Worm (Caenorhabditis elegans): ENCODE measurements around the gene C15H11.10.

C15H11.10 gene

ce11 chrV:14419855-14420254 is 27.9 kb downstream of the C15H11.10 start:
- TF ChIP-seq him-1 (tag; optimal IDR thresholded peaks at IDR 0.05) = no peak
- TF ChIP-seq dao-5 (tag; optimal IDR thresholded peaks at IDR 0.05) = no peak
- no peak for TF ChIP-seq W03F9.2 (tag; optimal IDR thresholded peaks at IDR 0.05)

ce11 chrV:14421325-14421724 is 29.4 kb downstream of the C15H11.10 start, which contains the start of gene dhs-22:
Gene dhs-22 (minus strand): TSS chrV:14421440.
- TF ChIP-seq him-1 (tag; optimal IDR thresholded peaks at IDR 0.05) = no peak
- TF ChIP-seq dao-5 (tag; optimal IDR thresholded peaks at IDR 0.05) = no peak
- TF ChIP-seq W03F9.2 (tag; optimal IDR thresholded peaks at IDR 0.05) = no peak

DNA sequence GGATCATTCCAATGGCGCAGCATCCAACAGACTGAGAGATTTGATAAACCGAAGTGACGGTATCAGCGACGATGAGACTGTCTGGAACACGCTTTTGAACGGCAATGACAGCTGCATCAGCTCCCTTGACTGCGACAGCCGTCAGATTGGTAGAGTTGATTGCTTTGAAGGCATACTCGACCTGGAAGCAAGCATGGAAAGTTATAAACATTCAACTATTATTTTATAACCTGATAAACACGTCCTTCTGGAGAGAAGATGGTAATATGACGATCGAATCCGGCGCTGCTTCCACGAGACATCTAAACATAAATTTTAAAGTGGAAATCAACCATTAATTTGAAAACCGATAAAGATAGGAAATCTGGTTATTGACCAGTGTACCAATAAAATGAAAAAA is 30.4 kb downstream of the C15H11.10 start, which contains the start of gene pas-1:
pas-1 (minus strand) TSS at position 302 of the 400 bp plus-strand sequence.
- TF ChIP-seq W03F9.2 (tag; optimal IDR thresholded peaks at IDR 0.05) (no peak), dao-5 (tag; optimal IDR thresholded peaks at IDR 0.05) (no peak), him-1 (tag; optimal IDR thresholded peaks at IDR 0.05) (no peak)

DNA sequence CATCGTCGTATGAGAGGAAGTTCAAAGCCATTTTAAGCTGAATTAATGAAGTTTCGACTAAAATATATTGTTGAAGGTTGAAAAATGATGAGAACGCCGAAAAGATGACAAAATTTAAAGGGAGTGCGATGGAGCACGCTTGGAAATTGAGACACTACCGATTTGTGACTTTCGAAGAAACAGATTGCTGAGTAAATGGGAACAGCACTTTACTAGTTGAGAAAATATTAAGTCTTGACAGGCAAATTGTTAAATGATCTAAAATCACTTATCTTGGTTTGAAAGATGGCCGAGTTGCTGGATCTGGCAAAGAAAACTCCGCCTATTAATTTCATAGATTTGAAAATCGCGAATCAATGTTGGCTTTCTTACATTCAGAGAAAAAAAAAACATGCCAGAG is 31.3 kb downstream of the C15H11.10 start, which contains the start of gene rpoa-12:
rpoa-12 (minus strand) TSS at position 37 of the 400 bp plus-strand sequence.
- TF ChIP-seq him-1 (tag; optimal IDR thresholded peaks at IDR 0.05) (no peak), W03F9.2 (tag; optimal IDR thresholded peaks at IDR 0.05) (no peak), dao-5 (tag; optimal IDR thresholded peaks at IDR 0.05) (no peak)

- TF ChIP-seq W03F9.2 (tag; optimal IDR thresholded peaks at IDR 0.05) (no peak), him-1 (tag; optimal IDR thresholded peaks at IDR 0.05) (no peak)
Observed at ce11 chrV:14424958-14425492, 33.1 kb downstream of the C15H11.10 start, which contains the start of gene rrsr-1. Gene rrsr-1 (minus strand): TSS chrV:14425008.

DNA sequence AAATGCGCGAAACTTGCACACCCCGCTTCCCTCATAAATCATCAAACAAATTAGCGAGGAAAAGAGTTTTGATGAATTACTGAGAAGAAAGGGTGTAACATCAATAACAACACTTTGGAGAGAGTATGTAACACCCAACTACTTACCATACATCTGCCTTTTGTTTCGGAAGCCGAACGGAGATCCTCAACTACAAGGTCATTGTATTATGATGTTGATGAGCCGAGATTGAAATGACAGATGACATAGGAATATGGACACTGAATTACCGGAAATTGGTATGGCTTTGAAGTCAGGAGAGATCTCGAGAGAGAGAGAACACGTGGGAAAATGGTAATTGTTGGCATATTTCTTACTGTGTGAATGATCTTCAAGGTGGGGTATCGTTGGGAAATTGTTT is 34.1 kb downstream of the C15H11.10 start:
- TF ChIP-seq dao-5 (tag; optimal IDR thresholded peaks at IDR 0.05) (no peak), him-1 (tag; optimal IDR thresholded peaks at IDR 0.05) (no peak), W03F9.2 (tag; optimal IDR thresholded peaks at IDR 0.05) (no peak)

DNA sequence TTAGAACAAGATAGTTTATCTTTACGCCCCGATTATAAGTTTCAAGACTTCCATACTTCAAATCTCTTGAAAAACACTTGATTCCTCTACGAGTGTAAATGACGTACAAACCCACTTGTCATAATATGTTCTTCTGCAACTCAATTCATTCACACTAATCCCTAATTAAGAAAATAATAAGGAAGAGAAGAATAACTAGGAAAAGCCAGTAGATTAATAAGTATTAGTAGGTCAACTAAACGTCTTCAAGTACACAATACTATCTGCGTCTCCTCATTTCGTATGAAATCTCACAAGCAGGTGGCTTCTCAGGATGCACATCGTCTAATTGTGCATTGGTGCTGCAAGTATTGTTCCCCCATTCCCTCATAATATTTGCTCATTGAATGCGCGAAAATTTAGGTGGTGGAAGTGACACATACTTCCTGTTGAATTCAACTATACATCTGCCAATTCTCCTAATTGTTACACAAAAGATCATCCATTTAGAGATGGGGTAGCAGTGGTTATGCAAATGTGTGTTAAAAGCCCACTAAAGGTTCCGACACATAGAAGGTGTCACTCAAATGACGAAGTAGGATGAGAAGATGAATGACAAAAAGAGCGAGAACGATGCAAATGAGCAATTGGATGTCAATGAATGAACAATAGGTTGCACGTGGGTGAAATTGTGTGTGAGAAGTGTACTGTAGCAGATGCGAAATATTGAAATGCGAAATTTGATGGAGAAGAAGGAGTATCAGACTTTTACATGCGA is 35.3 kb downstream of the C15H11.10 start:
- TF ChIP-seq W03F9.2 (tag; optimal IDR thresholded peaks at IDR 0.05) (no peak), dao-5 (tag; optimal IDR thresholded peaks at IDR 0.05) (no peak), him-1 (tag; optimal IDR thresholded peaks at IDR 0.05) (no peak)

DNA sequence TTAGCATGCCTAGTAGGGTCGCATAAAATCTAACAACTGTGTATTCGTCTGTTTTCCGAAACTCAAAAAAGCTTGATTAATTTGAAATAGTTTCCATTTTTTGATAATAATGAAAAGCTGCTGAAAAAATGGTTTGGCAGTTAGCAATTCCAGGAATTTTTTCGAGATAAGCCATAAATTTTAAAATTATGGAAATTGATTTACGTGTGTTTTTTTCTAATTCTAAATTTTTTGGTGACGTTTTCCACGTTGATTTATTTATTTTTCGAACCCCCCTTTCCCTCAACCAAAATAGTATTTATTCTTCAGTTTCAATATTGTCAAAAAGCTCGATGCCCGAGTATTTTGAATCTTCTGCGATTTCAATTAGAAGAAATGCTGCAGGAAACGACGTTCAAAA is 36.9 kb downstream of the C15H11.10 start, which contains the start of gene F23B12.1:
F23B12.1 (plus strand) TSS at position 301 of the 400 bp plus-strand sequence.
- no peak for TF ChIP-seq dao-5 (tag; optimal IDR thresholded peaks at IDR 0.05)
- TF ChIP-seq W03F9.2 (tag; optimal IDR thresholded peaks at IDR 0.05) = no peak
- TF ChIP-seq him-1 (tag; optimal IDR thresholded peaks at IDR 0.05) = no peak

DNA sequence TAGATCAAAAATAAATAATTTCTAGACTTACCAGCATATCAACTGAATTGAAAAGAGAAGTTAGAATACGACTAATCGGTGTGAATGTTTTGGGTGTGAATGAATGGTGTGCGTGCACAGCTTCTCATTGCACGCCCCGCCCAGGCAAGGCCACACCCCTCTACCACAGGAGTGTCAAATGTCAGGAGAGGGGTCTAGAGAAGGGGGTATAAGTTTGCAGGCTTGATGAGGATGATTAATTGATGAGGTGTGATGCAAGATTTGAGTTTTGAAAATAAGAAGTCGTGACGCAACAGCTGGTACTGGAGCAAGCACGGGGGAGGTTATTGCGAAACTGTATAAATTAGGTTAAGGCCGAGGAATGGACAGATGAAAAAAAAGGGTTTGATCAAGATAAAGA is 40.3 kb downstream of the C15H11.10 start, which contains the start of gene egl-1:
egl-1 (minus strand) TSS at position 101 of the 400 bp plus-strand sequence.
- TF ChIP-seq him-1 (tag; optimal IDR thresholded peaks at IDR 0.05) (no peak), W03F9.2 (tag; optimal IDR thresholded peaks at IDR 0.05) (no peak), dao-5 (tag; optimal IDR thresholded peaks at IDR 0.05) (no peak)

DNA sequence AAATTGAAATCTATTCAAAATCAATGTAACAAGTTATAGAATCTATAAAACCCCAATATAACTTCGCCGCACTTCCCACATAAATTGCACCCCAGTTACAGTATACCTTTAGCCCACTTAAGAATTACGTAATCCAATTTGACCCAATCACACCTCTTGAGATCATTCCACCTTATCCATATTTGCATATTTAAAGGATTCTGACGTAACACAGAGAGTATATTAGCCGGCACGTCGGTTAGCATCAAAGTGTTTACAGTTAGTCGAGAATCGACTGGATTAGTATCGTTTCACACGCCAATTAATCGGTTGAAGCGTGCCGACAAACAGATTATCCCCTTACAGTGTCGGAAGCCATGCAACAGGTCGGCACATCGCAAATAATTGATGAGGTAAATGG is 41.7 kb downstream of the C15H11.10 start:
- no peak for TF ChIP-seq dao-5 (tag; optimal IDR thresholded peaks at IDR 0.05)
- no peak for TF ChIP-seq him-1 (tag; optimal IDR thresholded peaks at IDR 0.05)
- no peak for TF ChIP-seq W03F9.2 (tag; optimal IDR thresholded peaks at IDR 0.05)

DNA sequence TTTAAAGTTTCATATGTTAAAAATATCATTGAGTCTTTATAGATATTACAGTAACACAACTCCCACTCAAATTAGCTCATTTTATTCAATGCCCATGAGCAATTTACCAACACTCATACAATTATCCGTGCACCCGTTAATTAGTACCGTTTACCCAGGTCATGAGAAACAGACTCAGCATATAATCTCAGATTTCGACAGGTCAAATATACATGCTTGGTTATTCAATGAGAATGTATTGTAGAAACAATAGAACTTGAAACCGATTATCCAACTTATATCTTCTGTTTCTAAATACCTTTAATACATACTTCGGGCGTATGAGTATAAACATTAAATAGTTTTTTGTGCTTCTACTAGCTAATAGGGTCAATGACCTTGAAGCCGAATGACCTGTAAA is 44.3 kb downstream of the C15H11.10 start:
- TF ChIP-seq him-1 (tag; optimal IDR thresholded peaks at IDR 0.05) (no peak), W03F9.2 (tag; optimal IDR thresholded peaks at IDR 0.05) (no peak), dao-5 (tag; optimal IDR thresholded peaks at IDR 0.05) (no peak)

DNA sequence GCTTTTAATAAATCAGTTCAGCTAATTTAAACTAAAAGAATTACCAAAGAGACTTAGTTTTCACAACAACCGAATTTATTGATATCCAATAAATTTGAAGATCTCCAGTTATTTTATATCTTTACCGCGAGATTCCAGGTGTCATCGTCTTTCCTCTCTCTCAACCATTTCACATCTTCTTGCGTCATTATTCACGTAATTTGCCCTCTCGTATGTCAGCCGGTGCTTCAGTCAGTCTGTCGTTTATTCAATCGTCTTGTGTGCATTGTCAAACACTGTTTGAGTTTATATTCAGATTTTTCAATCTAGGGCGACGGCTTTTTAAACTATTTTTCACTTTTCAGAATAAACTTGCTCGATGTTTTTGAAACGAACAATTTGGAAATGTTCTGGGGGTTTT is 45.4 kb downstream of the C15H11.10 start:
- TF ChIP-seq dao-5 (tag; optimal IDR thresholded peaks at IDR 0.05) (no peak), W03F9.2 (tag; optimal IDR thresholded peaks at IDR 0.05) (no peak), him-1 (tag; optimal IDR thresholded peaks at IDR 0.05) (no peak)

- no peak for TF ChIP-seq dao-5 (tag; optimal IDR thresholded peaks at IDR 0.05)
- no peak for TF ChIP-seq him-1 (tag; optimal IDR thresholded peaks at IDR 0.05)
- TF ChIP-seq W03F9.2 (tag; optimal IDR thresholded peaks at IDR 0.05) = no peak
Observed at ce11 chrV:14438099-14438739, 46.3 kb downstream of the C15H11.10 start.

DNA sequence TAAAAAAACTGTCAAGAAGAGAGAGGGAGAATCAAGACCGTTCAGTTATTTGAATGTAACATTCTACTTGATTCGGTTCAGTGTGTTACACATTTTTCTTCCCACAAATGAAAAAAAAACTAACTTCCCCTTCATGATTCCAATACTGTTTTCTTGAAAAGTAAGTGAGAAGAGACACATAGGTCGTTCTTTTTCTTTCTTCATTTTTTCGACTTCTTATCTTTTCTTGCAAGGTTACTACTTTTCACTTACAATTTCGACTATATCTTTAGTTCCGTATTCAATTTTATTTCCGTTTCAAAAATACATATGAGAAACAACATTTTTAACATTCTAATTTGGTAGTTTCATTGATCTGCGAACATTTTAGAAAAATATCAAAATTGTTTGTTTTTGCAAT is 47.3 kb downstream of the C15H11.10 start:
- TF ChIP-seq dao-5 (tag; optimal IDR thresholded peaks at IDR 0.05) (no peak), W03F9.2 (tag; optimal IDR thresholded peaks at IDR 0.05) (no peak), him-1 (tag; optimal IDR thresholded peaks at IDR 0.05) (no peak)
